Worm (Caenorhabditis elegans): ENCODE measurements around the gene F40B5.2.

ce11 chrX:8406815-8407214, 39.2 kb downstream of the F40B5.2 start:
- TF ChIP-seq ref-1 (GFP tag; conservative IDR thresholded peaks at IDR 0.05) (no peak), ztf-29 (GFP tag; IDR thresholded peaks at IDR 0.05) (no peak), klf-2 (GFP tag; conservative IDR thresholded peaks at IDR 0.05) (no peak), ztf-23 (GFP tag; IDR thresholded peaks at IDR 0.05) (no peak), med-1 (GFP tag; optimal IDR thresholded peaks at IDR 0.05; ENCODE audit: insufficient read depth) (no peak), cog-1 (tag; optimal IDR thresholded peaks at IDR 0.05) (no peak), flt-1 (GFP tag; IDR thresholded peaks at IDR 0.05) (no peak), tab-1 (GFP tag; IDR thresholded peaks at IDR 0.05) (no peak), T22C8.4 (GFP tag; IDR thresholded peaks at IDR 0.05) (no peak)
